Worm (Caenorhabditis elegans): ENCODE results near the gene Y37A1A.3.

DNA sequence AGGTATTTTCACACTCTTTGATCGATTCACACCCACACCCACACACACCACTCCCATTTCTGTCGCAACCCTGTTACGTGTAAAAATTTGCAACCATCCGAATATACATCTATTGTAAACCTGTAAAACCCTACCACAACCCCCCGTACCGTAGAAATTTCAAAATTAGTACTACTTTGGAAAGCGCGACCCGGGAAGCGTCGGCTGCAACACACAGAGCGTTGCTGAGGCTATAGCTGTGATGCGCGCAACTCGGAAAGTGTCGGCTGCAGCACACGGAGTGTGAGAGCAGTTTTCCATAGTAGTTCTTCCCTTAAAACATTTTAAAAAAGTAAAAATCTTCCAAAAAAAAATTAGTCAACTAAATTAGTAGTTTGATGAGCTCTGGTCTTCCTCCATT lies 9.6 kb downstream of the Y37A1A.3 start:
- TF ChIP-seq elt-3 (tag; optimal IDR thresholded peaks at IDR 0.05) (no peak), ztf-11 (tag; optimal IDR thresholded peaks at IDR 0.05) (no peak), zip-8 (tag; optimal IDR thresholded peaks at IDR 0.05) (no peak), hlh-1 (tag; optimal IDR thresholded peaks at IDR 0.05) (no peak), snpc-4 (tag; optimal IDR thresholded peaks at IDR 0.05) (no peak), ces-1 (GFP tag; optimal IDR thresholded peaks at IDR 0.05) (no peak), M03D4.4 (tag; optimal IDR thresholded peaks at IDR 0.05) (no peak)
